Worm (Caenorhabditis elegans) whole organism, L3 larva: Measurements from ENCODE around the gene F55C9.14.

Experiments
- ama-1 ChIP-seq: fragments of 150-350 bp; optimal IDR thresholded peaks from 2 replicates; lab custom pipeline; 2018
- egl-5 ChIP-seq: fragments of 150-350 bp; optimal IDR thresholded peaks from 2 replicates; lab custom pipeline; 2017; ENCODE audit warnings: missing biosample characterization, missing genetic modification reagents, missing genetic modification characterization, inconsistent platforms
- fkh-10 ChIP-seq: sonication (generic microtip); optimal IDR thresholded peaks from 2 replicates; lab custom pipeline; 2017; ENCODE audit warnings: missing biosample characterization, missing genetic modification reagents, missing genetic modification characterization
- nhr-25 ChIP-seq: sonication (generic microtip); optimal IDR thresholded peaks from 2 replicates; lab custom pipeline; 2017; ENCODE audit warnings: missing biosample characterization, missing genetic modification characterization
- pha-4 ChIP-seq: fragments of 150-350 bp; optimal IDR thresholded peaks from 2 replicates; lab custom pipeline; 2014; ENCODE audit warnings: missing biosample characterization, missing genetic modification reagents, missing genetic modification characterization
- sea-2 ChIP-seq: fragments of 150-350 bp; sonication (generic microtip); optimal IDR thresholded peaks from 4 replicates; lab custom pipeline; 2014; ENCODE audit warnings: missing biosample characterization, missing genetic modification reagents, missing genetic modification characterization
- tbx-2 ChIP-seq: sonication (generic microtip); optimal IDR thresholded peaks from 2 replicates; lab custom pipeline; 2016; ENCODE audit warnings: mild to moderate bottlenecking, missing genetic modification characterization, missing compliant biosample characterization
- unc-62 ChIP-seq: fragments of 150-350 bp; sonication (generic microtip); optimal IDR thresholded peaks from 4 replicates; lab custom pipeline; 2014; ENCODE audit warnings: missing biosample characterization, missing genetic modification reagents, missing genetic modification characterization
- zag-1 ChIP-seq: fragments of 150-350 bp; optimal IDR thresholded peaks from 2 replicates; lab custom pipeline; 2014; ENCODE audit warnings: missing biosample characterization, missing genetic modification characterization
- ztf-11 ChIP-seq: fragments of 150-350 bp; optimal IDR thresholded peaks from 2 replicates; lab custom pipeline; 2014; ENCODE audit warnings: missing biosample characterization, missing genetic modification characterization

- no peak for TF ChIP-seq egl-5 (tag; lab: Kevin White, UChicago)
- no peak for TF ChIP-seq unc-62 (GFP tag; lab: Kevin White, UChicago)
- TF ChIP-seq pha-4: no peak
- TF ChIP-seq fkh-10 (GFP tag; lab: Kevin White, UChicago): no peak
- TF ChIP-seq nhr-25 (tag; lab: Kevin White, UChicago): no peak
- no peak for TF ChIP-seq zag-1 (tag; lab: Kevin White, UChicago)
- no peak for TF ChIP-seq tbx-2 (tag; lab: Kevin White, UChicago)
- TF ChIP-seq sea-2: no peak
- no peak for TF ChIP-seq ztf-11 (tag; lab: Kevin White, UChicago)
- TF ChIP-seq ama-1 (lab: Kevin White, UChicago): no peak
Measured at ce11 chrV:19319460-19319995, 20.2 kb downstream of the F55C9.14 start, which contains the start of gene C43D7.7.
